Worm (Caenorhabditis elegans): ENCODE data around the gene nos-1.

ce11 chrII:10912995-10913394, 40.0 kb downstream of the nos-1 start:
- TF ChIP-seq ref-1 (GFP tag; conservative IDR thresholded peaks at IDR 0.05): no peak
- no peak for TF ChIP-seq klf-2 (GFP tag; conservative IDR thresholded peaks at IDR 0.05)
